Worm (Caenorhabditis elegans): ENCODE results near the gene Y105C5B.5.

- TF ChIP-seq ets-7 (tag; optimal IDR thresholded peaks at IDR 0.05) = no peak
- TF ChIP-seq pes-1 (GFP tag; IDR thresholded peaks at IDR 0.05) = no peak
- TF ChIP-seq ceh-13 (GFP tag; optimal IDR thresholded peaks at IDR 0.05) = no peak
- TF ChIP-seq flt-1 (GFP tag; IDR thresholded peaks at IDR 0.05) = no peak
- no peak for TF ChIP-seq ama-1 (optimal IDR thresholded peaks at IDR 0.05)
- no peak for TF ChIP-seq aly-1 (tag; optimal IDR thresholded peaks at IDR 0.05)
- TF ChIP-seq hmg-4 (GFP tag; optimal IDR thresholded peaks at IDR 0.05) = no peak
These were observed 28.8 kb upstream of the Y105C5B.5 start for ce11 chrIV:15929831-15930230.
